Worm (Caenorhabditis elegans): ENCODE data around the gene obr-1.

ce11 chrIII:11318131-11318530 lies 47.4 kb upstream of the obr-1 start, which contains the start of gene teg-1:
- no peak for TF ChIP-seq ets-4 (tag; optimal IDR thresholded peaks at IDR 0.05)
- no peak for TF ChIP-seq madf-2 (tag; optimal IDR thresholded peaks at IDR 0.05)
- TF ChIP-seq ama-1 (optimal IDR thresholded peaks at IDR 0.05), result no peak
- no peak for TF ChIP-seq ceh-30 (tag; optimal IDR thresholded peaks at IDR 0.05)
- TF ChIP-seq ceh-19 (GFP tag; optimal IDR thresholded peaks at IDR 0.05), result no peak
- no peak for TF ChIP-seq pqm-1 (tag; optimal IDR thresholded peaks at IDR 0.05)
- no peak for TF ChIP-seq gmeb-2 (tag; optimal IDR thresholded peaks at IDR 0.05)
- no peak for TF ChIP-seq pax-1 (tag; optimal IDR thresholded peaks at IDR 0.05)
